Fruit fly (Drosophila melanogaster): Measurements from ENCODE around the gene CG7857.

Gene CG7857

DNA sequence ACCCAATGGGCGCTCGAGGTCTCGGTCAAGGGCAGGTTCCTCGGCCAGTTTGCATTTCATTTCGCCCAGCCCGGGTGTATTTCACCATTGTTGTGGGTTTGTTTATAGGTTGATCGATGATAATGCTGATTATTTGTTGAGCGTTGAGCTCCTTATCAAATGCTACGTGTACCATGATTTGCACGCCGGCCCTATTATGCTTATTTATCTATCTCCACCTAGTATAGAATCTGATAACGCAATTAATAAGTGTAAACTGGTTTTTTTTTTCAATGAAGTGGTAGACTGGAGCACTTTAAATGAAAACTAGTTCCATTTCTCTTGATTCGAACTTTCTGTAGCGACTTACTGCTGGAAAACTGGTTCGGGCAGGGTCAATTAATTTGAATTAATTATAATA, 2.4 kb downstream of the CG7857 start (continued):
- TF ChIP-seq az2 (GFP tag; optimal IDR thresholded peaks at IDR 0.05) = no peak
- no peak for TF ChIP-seq Atf-2 (GFP tag; optimal IDR thresholded peaks at IDR 0.05)
- TF ChIP-seq wor (GFP tag; IDR thresholded peaks at IDR 0.05) = no peak
- TF ChIP-seq ase (GFP tag; IDR thresholded peaks at IDR 0.05) = no peak
- TF ChIP-seq CG15514 (GFP tag; optimal IDR thresholded peaks at IDR 0.05) = peak; percentile 87
- TF ChIP-seq mirr (GFP tag; optimal IDR thresholded peaks at IDR 0.05) = peak; percentile 58
- peak; percentile 33 for TF ChIP-seq sqz (GFP tag; optimal IDR thresholded peaks at IDR 0.05)
- TF ChIP-seq CG14860 (GFP tag; IDR thresholded peaks at IDR 0.05; ENCODE audit: partially characterized antibody) = no peak
- TF ChIP-seq exex (tag; optimal IDR thresholded peaks at IDR 0.05) = peak; percentile 89
- TF ChIP-seq Max (GFP tag; optimal IDR thresholded peaks at IDR 0.05) = no peak
- TF ChIP-seq CG9215 (GFP tag; IDR thresholded peaks at IDR 0.05) = no peak

DNA sequence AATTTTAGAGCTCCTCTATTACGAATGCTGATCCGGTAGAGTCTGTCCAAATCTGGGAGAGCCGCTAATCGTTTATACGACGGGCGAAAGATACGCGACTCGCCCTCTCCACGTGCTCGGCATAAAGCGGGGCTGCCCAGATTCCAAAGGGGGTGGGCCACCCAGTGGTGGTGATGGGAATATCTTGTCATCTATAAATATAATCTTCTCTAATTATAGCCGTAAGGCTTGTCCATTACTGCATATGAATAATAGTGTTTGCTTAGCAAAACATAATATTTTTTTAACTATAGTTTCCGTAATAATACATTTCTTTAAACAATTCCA, 3.1 kb downstream of the CG7857 start:
- no peak for TF ChIP-seq cg (GFP tag; optimal IDR thresholded peaks at IDR 0.05)
- peak; percentile 30 for TF ChIP-seq CG10543 (GFP tag; optimal IDR thresholded peaks at IDR 0.05)
- no peak for TF ChIP-seq CG4282 (GFP tag; optimal IDR thresholded peaks at IDR 0.05)
- TF ChIP-seq CG6854 (GFP tag; optimal IDR thresholded peaks at IDR 0.05) = peak; percentile 10
- no peak for TF ChIP-seq maf-S (GFP tag; optimal IDR thresholded peaks at IDR 0.05)
- TF ChIP-seq CG9932 (GFP tag; IDR thresholded peaks at IDR 0.05) = 0 out of 2 replicates have a peak, but pooled peaks have one; percentile 23
- TF ChIP-seq stc (GFP tag; IDR thresholded peaks at IDR 0.05) = 0 out of 2 replicates have a peak, but pooled peaks have one; percentile 15
- TF ChIP-seq br (optimal IDR thresholded peaks at IDR 0.05) = no peak
- 0 out of 2 replicates have a peak, but pooled peaks have one; percentile 17 for TF ChIP-seq Atf6 (GFP tag; IDR thresholded peaks at IDR 0.05)
- TF ChIP-seq Hand (GFP tag; optimal IDR thresholded peaks at IDR 0.05) = no peak
- TF ChIP-seq CG11456 (GFP tag; IDR thresholded peaks at IDR 0.05) = no peak
- TF ChIP-seq CG2202 (tag; optimal IDR thresholded peaks at IDR 0.05) = no peak
- no peak for TF ChIP-seq kay (GFP tag; optimal IDR thresholded peaks at IDR 0.05)
- no peak for TF ChIP-seq fru (optimal IDR thresholded peaks at IDR 0.05)
- no peak for TF ChIP-seq ab (GFP tag; optimal IDR thresholded peaks at IDR 0.05)
- no peak for TF ChIP-seq usp (GFP tag; optimal IDR thresholded peaks at IDR 0.05)
- no peak for TF ChIP-seq CG8359 (GFP tag; optimal IDR thresholded peaks at IDR 0.05; ENCODE audit: borderline replicate concordance)
- TF ChIP-seq otp (GFP tag; IDR thresholded peaks at IDR 0.05) = no peak
- TF ChIP-seq Fer2 (tag; optimal IDR thresholded peaks at IDR 0.05) = no peak
- TF ChIP-seq ash1 (GFP tag; optimal IDR thresholded peaks at IDR 0.05) = no peak
- no peak for TF ChIP-seq disco-r (GFP tag; optimal IDR thresholded peaks at IDR 0.05)
- TF ChIP-seq CG32532 (GFP tag; IDR thresholded peaks at IDR 0.05) = peak; percentile 21; the same call in 1 of the 2 replicates
- 0 out of 2 replicates have a peak, but pooled peaks have one; percentile 36 for TF ChIP-seq CG42726 (GFP tag; IDR thresholded peaks at IDR 0.05; ENCODE audit: partially characterized antibody)
- TF ChIP-seq zf30C (GFP tag; optimal IDR thresholded peaks at IDR 0.05) = no peak
- TF ChIP-seq ci (GFP tag; IDR thresholded peaks at IDR 0.05) = no peak
- TF ChIP-seq CG5953 (GFP tag; IDR thresholded peaks at IDR 0.05) = no peak
- no peak for TF ChIP-seq Bgb (GFP tag; IDR thresholded peaks at IDR 0.05; ENCODE audit: partially characterized antibody)
- TF ChIP-seq CG1603 (tag; optimal IDR thresholded peaks at IDR 0.05) = no peak
- no peak for TF ChIP-seq fu2 (GFP tag; optimal IDR thresholded peaks at IDR 0.05)
- peak; percentile 6 for TF ChIP-seq gem (tag; optimal IDR thresholded peaks at IDR 0.05)
- no peak for TF ChIP-seq CG9876 (GFP tag; optimal IDR thresholded peaks at IDR 0.05)
- TF ChIP-seq Abd-B (GFP tag; optimal IDR thresholded peaks at IDR 0.05) = no peak
- 0 out of 3 replicates have a peak, but pooled peaks have one; percentile 7 for TF ChIP-seq row (GFP tag; IDR thresholded peaks at IDR 0.05)
- peak; percentile 14 for TF ChIP-seq CG12769 (tag; optimal IDR thresholded peaks at IDR 0.05)
- no peak for TF ChIP-seq Vsx1 (GFP tag; optimal IDR thresholded peaks at IDR 0.05)
- TF ChIP-seq Bdp1 (GFP tag; optimal IDR thresholded peaks at IDR 0.05) = no peak
- no peak for TF ChIP-seq CG7372 (GFP tag; IDR thresholded peaks at IDR 0.05)
- no peak for TF ChIP-seq CG12299 (tag; optimal IDR thresholded peaks at IDR 0.05)
- peak; percentile 34 for TF ChIP-seq CG18599 (GFP tag; optimal IDR thresholded peaks at IDR 0.05)
- TF ChIP-seq cwo (GFP tag; optimal IDR thresholded peaks at IDR 0.05) = peak; percentile 69
